Worm (Caenorhabditis elegans) whole organism, L2 larva: Measurements from ENCODE around the gene mec-7.

Source experiments
- C34F6.9 ChIP-seq: fragments of 150-350 bp; optimal IDR thresholded peaks from 2 replicates; lab custom pipeline; 2014; ENCODE audit warnings: missing biosample characterization, missing genetic modification characterization
- F13H6.1 ChIP-seq: sonication (generic microtip); optimal IDR thresholded peaks from 2 replicates; lab custom pipeline; 2016; ENCODE audit warnings: missing genetic modification characterization, missing compliant biosample characterization
- R02D3.7 ChIP-seq: fragments of 150-350 bp; optimal IDR thresholded peaks from 2 replicates; lab custom pipeline; 2014; ENCODE audit warnings: missing biosample characterization, missing genetic modification characterization
- Y55F3AM.14 ChIP-seq: fragments of 200-800 bp; sonication (Bioruptor generic); optimal IDR thresholded peaks from 2 replicates; lab custom pipeline; 2018; ENCODE audit warnings: mild to moderate bottlenecking, missing genetic modification characterization, missing compliant biosample characterization
- ZK546.5 ChIP-seq: sonication (generic microtip); optimal IDR thresholded peaks from 2 replicates; lab custom pipeline; 2017; ENCODE audit warnings: missing biosample characterization, missing genetic modification characterization
- alr-1 ChIP-seq: fragments of 150-350 bp; optimal IDR thresholded peaks from 2 replicates; lab custom pipeline; 2014; ENCODE audit warnings: missing biosample characterization, missing genetic modification characterization
- aly-2 ChIP-seq: fragments of 150-350 bp; optimal IDR thresholded peaks from 2 replicates; lab custom pipeline; 2014; ENCODE audit warnings: missing biosample characterization, missing genetic modification characterization
- ama-1 ChIP-seq: fragments of 150-350 bp; optimal IDR thresholded peaks from 2 replicates; lab custom pipeline; 2018; ENCODE audit warnings: inconsistent platforms
- blmp-1 ChIP-seq: sonication (generic microtip); optimal IDR thresholded peaks from 2 replicates; lab custom pipeline; 2017; ENCODE audit warnings: missing genetic modification characterization, mild to moderate bottlenecking, missing compliant biosample characterization, antibody characterized with exemption, moderate library complexity; ENCODE audit not compliant: insufficient read depth
- ceh-16 ChIP-seq: fragments of 150-350 bp; optimal IDR thresholded peaks from 2 replicates; lab custom pipeline; 2014; ENCODE audit warnings: missing biosample characterization, missing genetic modification characterization
- ceh-82 ChIP-seq: fragments of 150-350 bp; optimal IDR thresholded peaks from 2 replicates; lab custom pipeline; 2014; ENCODE audit warnings: missing biosample characterization, missing genetic modification characterization
- crh-2 ChIP-seq: sonication (generic microtip); optimal IDR thresholded peaks from 2 replicates; lab custom pipeline; 2017; ENCODE audit warnings: missing biosample characterization, missing genetic modification characterization
- dmd-4 ChIP-seq: sonication (generic microtip); optimal IDR thresholded peaks from 2 replicates; lab custom pipeline; 2017; ENCODE audit warnings: missing biosample characterization, missing genetic modification characterization
- egl-27 ChIP-seq: sonication (generic microtip); optimal IDR thresholded peaks from 3 replicates; lab custom pipeline; 2017; ENCODE audit warnings: missing biosample characterization, missing genetic modification reagents, missing genetic modification characterization
- elt-1 ChIP-seq: fragments of 150-350 bp; optimal IDR thresholded peaks from 2 replicates; lab custom pipeline; 2014; ENCODE audit warnings: missing biosample characterization, missing genetic modification characterization
- elt-3 ChIP-seq: sonication (generic microtip); optimal IDR thresholded peaks from 2 replicates; lab custom pipeline; 2017; ENCODE audit warnings: missing biosample characterization, missing genetic modification characterization
- fos-1 ChIP-seq: fragments of 150-350 bp; optimal IDR thresholded peaks from 2 replicates; lab custom pipeline; 2014; ENCODE audit warnings: missing biosample characterization, missing genetic modification characterization
- gmeb-1 ChIP-seq: fragments of 150-350 bp; optimal IDR thresholded peaks from 2 replicates; lab custom pipeline; 2014; ENCODE audit warnings: missing biosample characterization, missing genetic modification characterization
- lin-11 ChIP-seq: fragments of 150-350 bp; sonication (generic microtip); optimal IDR thresholded peaks from 2 replicates; lab custom pipeline; 2014; ENCODE audit warnings: missing biosample characterization, missing genetic modification characterization, inconsistent platforms, mixed read lengths
- lin-13 ChIP-seq: fragments of 150-350 bp; optimal IDR thresholded peaks from 2 replicates; lab custom pipeline; 2014; ENCODE audit warnings: missing biosample characterization, missing genetic modification reagents, missing genetic modification characterization
- lin-39 ChIP-seq: fragments of 150-350 bp; optimal IDR thresholded peaks from 2 replicates; lab custom pipeline; 2014; ENCODE audit warnings: missing biosample characterization, missing genetic modification reagents, missing genetic modification characterization
- lsy-2 ChIP-seq, 2 experiments: fragments of 150-350 bp in 1 of 2; sonication (generic microtip) in 1 of 2; optimal IDR thresholded peaks; 2 replicates each; lab custom pipeline; 2014 to 2017; ENCODE audit warnings: missing biosample characterization in 2 of 2, missing genetic modification characterization in 2 of 2
- mab-5 ChIP-seq: fragments of 150-350 bp; optimal IDR thresholded peaks from 2 replicates; lab custom pipeline; 2014; ENCODE audit warnings: missing biosample characterization, missing genetic modification characterization
- mbf-1 ChIP-seq: sonication (generic microtip); optimal IDR thresholded peaks from 2 replicates; lab custom pipeline; 2017; ENCODE audit warnings: missing biosample characterization, missing genetic modification characterization
- mdl-1 ChIP-seq, 2 experiments: fragments of 150-350 bp in 1 of 2; sonication (generic microtip) in 1 of 2; optimal IDR thresholded peaks; 2 replicates each; lab custom pipeline; 2017; ENCODE audit warnings: missing biosample characterization in 2 of 2, missing genetic modification characterization in 2 of 2
- nhr-10 ChIP-seq: sonication (generic microtip); optimal IDR thresholded peaks from 2 replicates; lab custom pipeline; 2017; ENCODE audit warnings: missing biosample characterization, missing genetic modification characterization
- nhr-11 ChIP-seq: fragments of 150-350 bp; optimal IDR thresholded peaks from 2 replicates; lab custom pipeline; 2014; ENCODE audit warnings: missing biosample characterization, missing genetic modification characterization
- nhr-12 ChIP-seq: fragments of 150-350 bp; optimal IDR thresholded peaks from 2 replicates; lab custom pipeline; 2014; ENCODE audit warnings: missing biosample characterization, missing genetic modification characterization
- nhr-129 ChIP-seq: fragments of 150-350 bp; optimal IDR thresholded peaks from 2 replicates; lab custom pipeline; 2014; ENCODE audit warnings: missing biosample characterization, missing genetic modification characterization
- nhr-21 ChIP-seq: fragments of 150-350 bp; optimal IDR thresholded peaks from 2 replicates; lab custom pipeline; 2014; ENCODE audit warnings: missing biosample characterization, missing genetic modification characterization
- nhr-23 ChIP-seq: fragments of 150-350 bp; optimal IDR thresholded peaks from 2 replicates; lab custom pipeline; 2014; ENCODE audit warnings: missing biosample characterization, missing genetic modification reagents, missing genetic modification characterization
- nhr-237 ChIP-seq: fragments of 150-350 bp; optimal IDR thresholded peaks from 2 replicates; lab custom pipeline; 2014; ENCODE audit warnings: missing biosample characterization, missing genetic modification characterization
- nhr-25 ChIP-seq: fragments of 150-350 bp; sonication (generic microtip); optimal IDR thresholded peaks from 3 replicates; lab custom pipeline; 2014; ENCODE audit warnings: missing biosample characterization, missing genetic modification characterization
- nhr-6 ChIP-seq: fragments of 150-350 bp; optimal IDR thresholded peaks from 2 replicates; lab custom pipeline; 2014; ENCODE audit warnings: missing biosample characterization, missing genetic modification characterization
- nhr-77 ChIP-seq: fragments of 150-350 bp; optimal IDR thresholded peaks from 2 replicates; lab custom pipeline; 2014; ENCODE audit warnings: missing biosample characterization, missing genetic modification characterization
- peb-1 ChIP-seq: fragments of 150-350 bp; optimal IDR thresholded peaks from 2 replicates; lab custom pipeline; 2014; ENCODE audit warnings: missing biosample characterization, missing genetic modification characterization
- sem-4 ChIP-seq: fragments of 150-350 bp; optimal IDR thresholded peaks from 2 replicates; lab custom pipeline; 2014; ENCODE audit warnings: missing biosample characterization, missing genetic modification reagents, missing genetic modification characterization
- skn-1 ChIP-seq: sonication (generic microtip); optimal IDR thresholded peaks from 2 replicates; lab custom pipeline; 2017; ENCODE audit warnings: missing biosample characterization, missing genetic modification characterization
- sma-3 ChIP-seq: sonication (generic microtip); optimal IDR thresholded peaks from 2 replicates; lab custom pipeline; 2016; ENCODE audit warnings: missing genetic modification reagents, missing genetic modification characterization, missing compliant biosample characterization
- sma-9 ChIP-seq, 2 experiments: fragments of 150-350 bp in 1 of 2; sonication (generic microtip) in 1 of 2; optimal IDR thresholded peaks; 2 replicates each; lab custom pipeline; 2014 to 2016; ENCODE audit warnings: missing genetic modification characterization in 2 of 2, mild to moderate bottlenecking in 1 of 2, missing biosample characterization in 1 of 2, missing compliant biosample characterization in 1 of 2, missing genetic modification reagents in 1 of 2, moderate library complexity in 1 of 2
- snpc-4 ChIP-seq: fragments of 150-350 bp; optimal IDR thresholded peaks from 2 replicates; lab custom pipeline; 2014; ENCODE audit warnings: missing biosample characterization, missing genetic modification characterization
- unc-39 ChIP-seq: fragments of 150-350 bp; optimal IDR thresholded peaks from 2 replicates; lab custom pipeline; 2014; ENCODE audit warnings: missing biosample characterization, missing genetic modification characterization
- unc-55 ChIP-seq: fragments of 150-350 bp; sonication (generic microtip); optimal IDR thresholded peaks from 3 replicates; lab custom pipeline; 2014; ENCODE audit warnings: missing biosample characterization, missing genetic modification reagents, missing genetic modification characterization
- unc-62 ChIP-seq: fragments of 150-350 bp; optimal IDR thresholded peaks from 2 replicates; lab custom pipeline; 2014; ENCODE audit warnings: missing biosample characterization, missing genetic modification reagents, missing genetic modification characterization
- zag-1 ChIP-seq: fragments of 150-350 bp; optimal IDR thresholded peaks from 2 replicates; lab custom pipeline; 2014; ENCODE audit warnings: missing biosample characterization, missing genetic modification characterization
- ztf-1 ChIP-seq: fragments of 200-800 bp; sonication (Bioruptor generic); conservative IDR thresholded peaks from 2 replicates; pipeline ENCODE4 v1.3.6; 2022; ENCODE audit warnings: missing genetic modification characterization, missing compliant biosample characterization
- ztf-11 ChIP-seq: sonication (generic microtip); optimal IDR thresholded peaks from 2 replicates; lab custom pipeline; 2017; ENCODE audit warnings: missing biosample characterization, missing genetic modification characterization
- ztf-4 ChIP-seq: fragments of 150-350 bp; optimal IDR thresholded peaks from 2 replicates; lab custom pipeline; 2014; ENCODE audit warnings: missing biosample characterization, missing genetic modification characterization

mec-7 gene

ce11 chrX:7782389-7782788, 5.9 kb upstream of the mec-7 start, which contains the start of gene ZK154.4:
ZK154.4 (minus strand) TSS chrX:7782415.
- TF ChIP-seq unc-39 (tag; lab: Kevin White, UChicago) (no peak), ama-1 (no peak), nhr-12 (tag; lab: Kevin White, UChicago) (no peak), peb-1 (tag; lab: Kevin White, UChicago) (no peak), R02D3.7 (no peak), zag-1 (no peak), mab-5 (no peak), egl-27 (tag; lab: Kevin White, UChicago) (no peak), skn-1 (tag; lab: Kevin White, UChicago) (no peak), blmp-1 (tag; lab: Kevin White, UChicago) (no peak), nhr-10 (tag; lab: Kevin White, UChicago) (no peak), sma-3 (peak; percentile 12), nhr-25 (tag; lab: Kevin White, UChicago) (no peak), lin-13 (GFP tag; lab: Kevin White, UChicago) (peak; percentile 9), unc-55 (no peak), ceh-82 (tag; lab: Kevin White, UChicago) (no peak), dmd-4 (tag; lab: Kevin White, UChicago) (no peak), elt-3 (tag; lab: Kevin White, UChicago) (no peak), unc-62 (GFP tag; lab: Kevin White, UChicago) (no peak), crh-2 (peak; percentile 11), C34F6.9 (tag; lab: Kevin White, UChicago) (peak; percentile 72), lin-11 (tag; lab: Kevin White, UChicago) (no peak), nhr-237 (tag; lab: Kevin White, UChicago) (no peak), ceh-16 (no peak), elt-1 (no peak), aly-2 (tag; lab: Kevin White, UChicago) (no peak), nhr-129 (tag; lab: Kevin White, UChicago) (peak; percentile 90), F13H6.1 (peak; percentile 17), sma-9 (GFP tag; optimal IDR thresholded peaks at IDR 0.05; lab: Kevin White, UChicago) (peak; percentile 49), sma-9 (tag; optimal IDR thresholded peaks at IDR 0.05; lab: Kevin White, UChicago) (no peak), sem-4 (tag; lab: Kevin White, UChicago) (no peak), lsy-2 (tag; optimal IDR thresholded peaks at IDR 0.05; lab: Kevin White, UChicago) (peak in 1 of 2 experiments; percentile 63), nhr-77 (tag; lab: Kevin White, UChicago) (no peak), lin-39 (no peak), mdl-1 (tag; optimal IDR thresholded peaks at IDR 0.05; lab: Kevin White, UChicago) (no peak), ztf-4 (tag; lab: Kevin White, UChicago) (no peak), Y55F3AM.14 (no peak), alr-1 (tag; lab: Kevin White, UChicago) (no peak), mbf-1 (tag; lab: Kevin White, UChicago) (no peak), ztf-11 (tag; lab: Kevin White, UChicago) (no peak), nhr-23 (tag; lab: Kevin White, UChicago) (no peak), nhr-21 (tag; lab: Kevin White, UChicago) (no peak), fos-1 (tag; lab: Kevin White, UChicago) (no peak), nhr-11 (tag; lab: Kevin White, UChicago) (no peak), snpc-4 (tag; lab: Kevin White, UChicago) (no peak), ztf-1 (GFP tag; lab: Robert Waterston, UW) (no peak), ZK546.5 (tag; lab: Kevin White, UChicago) (no peak), gmeb-1 (tag; lab: Kevin White, UChicago) (no peak), nhr-6 (tag; lab: Kevin White, UChicago) (no peak)
